Fruit fly (Drosophila melanogaster) whole organism, embryonic: Measurements from ENCODE around the gene CG17127.

Experiments
- BEAF-32 ChIP-seq: fragments of 200-800 bp; sonication (Bioruptor generic); optimal IDR thresholded peaks from 3 replicates; lab custom pipeline; 2017; ENCODE audit warnings: missing biosample characterization, missing genetic modification characterization, mild to moderate bottlenecking, moderate library complexity, missing genetic modification reagents
- Bgb ChIP-seq: fragments of 200-800 bp; sonication (Bioruptor generic); IDR thresholded peaks from 2 replicates; pipeline ENCODE4 v1.3.6; 2022; ENCODE audit warnings: missing biosample characterization, missing genetic modification characterization; ENCODE audit not compliant: partially characterized antibody
- CG10366 ChIP-seq: fragments of 200-800 bp; sonication (Bioruptor generic); IDR thresholded peaks from 2 replicates; pipeline ENCODE4 v1.3.6; 2022; ENCODE audit warnings: missing biosample characterization, missing genetic modification characterization
- CG10431 ChIP-seq: fragments of 200-800 bp; sonication (Bioruptor generic); optimal IDR thresholded peaks from 3 replicates; lab custom pipeline; 2018; ENCODE audit warnings: missing biosample characterization, mild to moderate bottlenecking, missing genetic modification characterization
- CG10565 ChIP-seq: fragments of 200-800 bp; sonication (Bioruptor generic); optimal IDR thresholded peaks from 3 replicates; lab custom pipeline; 2016; ENCODE audit warnings: missing biosample characterization, mild to moderate bottlenecking, missing genetic modification characterization
- CG11723 ChIP-seq: fragments of 200-800 bp; sonication (Bioruptor generic); optimal IDR thresholded peaks from 2 replicates; lab custom pipeline; 2017; ENCODE audit warnings: missing biosample characterization, mild to moderate bottlenecking, missing genetic modification characterization
- CG12769 ChIP-seq: fragments of 200-800 bp; sonication (Bioruptor generic); optimal IDR thresholded peaks from 2 replicates; lab custom pipeline; 2019; ENCODE audit warnings: missing biosample characterization, mild to moderate bottlenecking, missing genetic modification characterization, moderate library complexity
- CG15073 ChIP-seq: fragments of 200-800 bp; sonication (Bioruptor generic); optimal IDR thresholded peaks from 2 replicates; lab custom pipeline; 2016; ENCODE audit warnings: missing biosample characterization, missing genetic modification characterization
- CG15514 ChIP-seq: fragments of 200-800 bp; sonication (Bioruptor generic); optimal IDR thresholded peaks from 3 replicates; lab custom pipeline; 2017; ENCODE audit warnings: missing biosample characterization, missing genetic modification characterization, mild to moderate bottlenecking, moderate library complexity, missing genetic modification reagents
- CG1603 ChIP-seq: fragments of 200-800 bp; sonication (Bioruptor generic); optimal IDR thresholded peaks from 2 replicates; lab custom pipeline; 2019; ENCODE audit warnings: missing biosample characterization, mild to moderate bottlenecking, missing genetic modification characterization, moderate library complexity
- CG1792 ChIP-seq: fragments of 200-800 bp; sonication (Bioruptor generic); optimal IDR thresholded peaks from 2 replicates; lab custom pipeline; 2016; ENCODE audit warnings: missing biosample characterization, missing genetic modification characterization
- CG18011 ChIP-seq: fragments of 200-800 bp; sonication (Bioruptor generic); optimal IDR thresholded peaks from 2 replicates; lab custom pipeline; 2017; ENCODE audit warnings: missing biosample characterization, missing genetic modification characterization, mild to moderate bottlenecking, moderate library complexity, missing genotype
- CG32772 ChIP-seq: fragments of 200-800 bp; sonication (Bioruptor generic); IDR thresholded peaks from 2 replicates; pipeline ENCODE4 v1.3.6; 2022; ENCODE audit warnings: missing biosample characterization, missing genetic modification characterization
- CG3726 ChIP-seq: fragments of 200-800 bp; sonication (Bioruptor generic); IDR thresholded peaks from 3 replicates; pipeline ENCODE4, ENCODE4 v1.3.6; 2022; ENCODE audit warnings: missing biosample characterization, missing genetic modification characterization
- CG4282 ChIP-seq: fragments of 200-800 bp; sonication (Bioruptor generic); optimal IDR thresholded peaks from 2 replicates; lab custom pipeline; 2016; ENCODE audit warnings: missing biosample characterization, missing genetic modification characterization
- CG5953 ChIP-seq: fragments of 200-800 bp; sonication (Bioruptor generic); IDR thresholded peaks from 2 replicates; pipeline ENCODE4 v1.3.6; 2022; ENCODE audit warnings: missing biosample characterization, missing genetic modification characterization
- CG6813 ChIP-seq: fragments of 200-800 bp; sonication (Bioruptor generic); optimal IDR thresholded peaks from 2 replicates; lab custom pipeline; 2017; ENCODE audit warnings: missing biosample characterization, missing genetic modification characterization, mild to moderate bottlenecking, moderate library complexity, missing genetic modification reagents
- CG6854 ChIP-seq: fragments of 200-800 bp; sonication (Bioruptor generic); optimal IDR thresholded peaks from 3 replicates; lab custom pipeline; 2017; ENCODE audit warnings: missing biosample characterization, mild to moderate bottlenecking, missing genetic modification characterization
- CG7271 ChIP-seq: fragments of 200-800 bp; sonication (Bioruptor generic); optimal IDR thresholded peaks from 2 replicates; lab custom pipeline; 2018; ENCODE audit warnings: missing biosample characterization, mild to moderate bottlenecking, missing genetic modification characterization, moderate library complexity
- CG7963 ChIP-seq: fragments of 200-800 bp; sonication (Bioruptor generic); IDR thresholded peaks from 3 replicates; pipeline ENCODE4 v1.3.6; 2022; ENCODE audit warnings: missing biosample characterization, missing genetic modification characterization; ENCODE audit not compliant: partially characterized antibody
- CG7987 ChIP-seq: fragments of 200-800 bp; sonication (Bioruptor generic); optimal IDR thresholded peaks from 2 replicates; lab custom pipeline; 2018; ENCODE audit warnings: missing biosample characterization, mild to moderate bottlenecking, missing genetic modification characterization, moderate library complexity
- CG8281 ChIP-seq: fragments of 200-800 bp; sonication (Bioruptor generic); optimal IDR thresholded peaks from 2 replicates; lab custom pipeline; 2018; ENCODE audit warnings: missing biosample characterization, mild to moderate bottlenecking, missing genetic modification characterization, moderate library complexity
- CG8359 ChIP-seq: fragments of 200-800 bp; sonication (Bioruptor generic); optimal IDR thresholded peaks from 2 replicates; lab custom pipeline; 2017; ENCODE audit warnings: missing biosample characterization, mild to moderate bottlenecking, missing genetic modification characterization, borderline replicate concordance
- CG8944 ChIP-seq: fragments of 200-800 bp; sonication (Bioruptor generic); optimal IDR thresholded peaks from 3 replicates; lab custom pipeline; 2016; ENCODE audit warnings: missing biosample characterization, missing genetic modification characterization
- Deaf1 ChIP-seq: fragments of 200-800 bp; optimal IDR thresholded peaks from 3 replicates; lab custom pipeline; 2019; ENCODE audit warnings: missing biosample characterization, mild to moderate bottlenecking, missing genetic modification characterization, moderate library complexity
- Dek ChIP-seq: fragments of 200-800 bp; sonication (Bioruptor generic); optimal IDR thresholded peaks from 3 replicates; lab custom pipeline; 2019; ENCODE audit warnings: missing biosample characterization, mild to moderate bottlenecking, missing genetic modification characterization, moderate library complexity
- Gug ChIP-seq: fragments of 200-800 bp; sonication (Bioruptor generic); IDR thresholded peaks from 4 replicates; pipeline ENCODE4 v1.3.6; 2022; ENCODE audit warnings: missing biosample characterization, missing genetic modification characterization
- Hand ChIP-seq: fragments of 200-800 bp; sonication (Bioruptor generic); optimal IDR thresholded peaks from 2 replicates; lab custom pipeline; 2017; ENCODE audit warnings: mild to moderate bottlenecking, missing biosample characterization, missing genetic modification reagents, missing genetic modification characterization
- HmgZ ChIP-seq: fragments of 200-800 bp; sonication (Bioruptor generic); optimal IDR thresholded peaks from 2 replicates; lab custom pipeline; 2018; ENCODE audit warnings: missing biosample characterization, mild to moderate bottlenecking, missing genetic modification characterization
- Pdp1 ChIP-seq, 2 experiments: fragments of 200-800 bp; sonication (Bioruptor generic); optimal IDR thresholded peaks; 3 replicates each; lab custom pipeline; 2016; ENCODE audit warnings: missing biosample characterization in 2 of 2, missing genetic modification characterization in 2 of 2, mild to moderate bottlenecking in 1 of 2, moderate library complexity in 1 of 2
- Rx ChIP-seq: fragments of 200-800 bp; sonication (Bioruptor generic); IDR thresholded peaks from 2 replicates; pipeline ENCODE4 v1.3.6; 2022; ENCODE audit warnings: missing biosample characterization, missing genetic modification characterization
- Ssrp ChIP-seq: fragments of 200-800 bp; sonication (Bioruptor generic); optimal IDR thresholded peaks from 2 replicates; lab custom pipeline; 2018; ENCODE audit warnings: missing biosample characterization, mild to moderate bottlenecking, missing genetic modification characterization, moderate library complexity
- ab ChIP-seq: fragments of 200-800 bp; sonication (Bioruptor generic); optimal IDR thresholded peaks from 2 replicates; lab custom pipeline; 2016; ENCODE audit warnings: missing biosample characterization, missing genetic modification characterization
- az2 ChIP-seq: fragments of 200-800 bp; sonication (Bioruptor generic); optimal IDR thresholded peaks from 3 replicates; lab custom pipeline; 2016; ENCODE audit warnings: missing biosample characterization, missing genetic modification characterization
- bbx ChIP-seq: fragments of 200-800 bp; sonication (Bioruptor generic); IDR thresholded peaks from 2 replicates; pipeline ENCODE4 v1.3.6; 2022; ENCODE audit warnings: missing biosample characterization, missing genetic modification characterization; ENCODE audit not compliant: partially characterized antibody
- gfzf ChIP-seq: fragments of 200-800 bp; sonication (Bioruptor generic); optimal IDR thresholded peaks from 2 replicates; lab custom pipeline; 2016; ENCODE audit warnings: missing biosample characterization, mild to moderate bottlenecking, missing genetic modification characterization, moderate library complexity
- inv ChIP-seq: fragments of 200-800 bp; sonication (Bioruptor generic); IDR thresholded peaks from 2 replicates; pipeline ENCODE4 v1.3.6; 2022; ENCODE audit warnings: missing biosample characterization, missing genetic modification characterization; ENCODE audit not compliant: partially characterized antibody
- lilli ChIP-seq: fragments of 200-800 bp; sonication (Bioruptor generic); optimal IDR thresholded peaks from 3 replicates; lab custom pipeline; 2016; ENCODE audit warnings: missing biosample characterization, missing genetic modification characterization
- mam ChIP-seq: fragments of 200-800 bp; sonication (Bioruptor generic); optimal IDR thresholded peaks from 3 replicates; lab custom pipeline; 2016; ENCODE audit warnings: missing biosample characterization, missing genetic modification characterization
- mld ChIP-seq: fragments of 200-800 bp; sonication (Bioruptor generic); IDR thresholded peaks from 3 replicates; pipeline ENCODE4 v1.3.6; 2022; ENCODE audit warnings: missing biosample characterization, missing genetic modification characterization; ENCODE audit not compliant: partially characterized antibody
- nmo ChIP-seq: fragments of 200-800 bp; sonication (Bioruptor generic); optimal IDR thresholded peaks from 2 replicates; lab custom pipeline; 2018; ENCODE audit warnings: missing biosample characterization, mild to moderate bottlenecking, missing genetic modification characterization, moderate library complexity
- pfk ChIP-seq: fragments of 200-800 bp; sonication (Bioruptor generic); optimal IDR thresholded peaks from 2 replicates; lab custom pipeline; 2018; ENCODE audit warnings: missing biosample characterization, mild to moderate bottlenecking, missing genetic modification characterization, moderate library complexity
- sqz ChIP-seq: fragments of 200-800 bp; sonication (Bioruptor generic); optimal IDR thresholded peaks from 3 replicates; lab custom pipeline; 2018; ENCODE audit warnings: missing biosample characterization, mild to moderate bottlenecking, missing genetic modification characterization
- sr ChIP-seq: fragments of 200-800 bp; sonication (Bioruptor generic); IDR thresholded peaks from 3 replicates; pipeline ENCODE4 v1.3.6; 2022; ENCODE audit warnings: missing biosample characterization, missing genetic modification characterization
- stc ChIP-seq: fragments of 200-800 bp; sonication (Bioruptor generic); IDR thresholded peaks from 2 replicates; pipeline ENCODE4 v1.3.6; 2022; ENCODE audit warnings: missing biosample characterization, missing genetic modification characterization
- tin ChIP-seq: fragments of 200-800 bp; sonication (Bioruptor generic); optimal IDR thresholded peaks from 3 replicates; lab custom pipeline; 2016; ENCODE audit warnings: missing biosample characterization, missing genetic modification characterization
- tna ChIP-seq: fragments of 200-800 bp; sonication (Bioruptor generic); IDR thresholded peaks from 2 replicates; pipeline ENCODE4 v1.3.6; 2022; ENCODE audit warnings: missing biosample characterization, missing genetic modification characterization; ENCODE audit not compliant: partially characterized antibody
- trem ChIP-seq: fragments of 200-800 bp; optimal IDR thresholded peaks from 3 replicates; lab custom pipeline; 2019; ENCODE audit warnings: missing biosample characterization, mild to moderate bottlenecking, missing genetic modification characterization, moderate library complexity
- ttk ChIP-seq: fragments of 200-800 bp; sonication (Bioruptor generic); IDR thresholded peaks from 2 replicates; pipeline ENCODE4 v2.1.2; 2022; ENCODE audit warnings: missing biosample characterization, missing genetic modification characterization
- zfh1 ChIP-seq: fragments of 200-800 bp; sonication (Bioruptor generic); IDR thresholded peaks from 3 replicates; pipeline ENCODE4 v1.3.6; 2022; ENCODE audit warnings: missing biosample characterization, missing genetic modification characterization

CG17127 gene

dm6 chr2L:10735923-10736322, 34.7 kb upstream of the CG17127 start, which contains the start of gene Nup107 (continued):
- TF ChIP-seq CG3726 (GFP tag; lab: Robert Waterston, UW) (no peak), BEAF-32 (GFP tag; lab: Kevin White, UChicago) (peak; percentile 40), CG18011 (GFP tag; lab: Kevin White, UChicago) (no peak), stc (GFP tag; lab: Robert Waterston, UW) (no peak), Hand (no peak), CG10431 (GFP tag; lab: Kevin White, UChicago) (no peak), CG12769 (no peak), sqz (GFP tag; lab: Kevin White, UChicago) (no peak), gfzf (peak; percentile 87), mld (no peak), CG15073 (no peak), nmo (GFP tag; lab: Kevin White, UChicago) (peak; percentile 52), bbx (no peak), CG15514 (peak; percentile 49), Rx (GFP tag; lab: Robert Waterston, UW) (no peak), Deaf1 (tag; lab: Kevin White, UChicago) (no peak), ab (no peak), pfk (GFP tag; lab: Kevin White, UChicago) (no peak), ttk (GFP tag; lab: Robert Waterston, UW) (no peak), CG4282 (GFP tag; lab: Kevin White, UChicago) (no peak), tin (GFP tag; lab: Kevin White, UChicago) (no peak), CG1603 (peak; percentile 81), inv (GFP tag; lab: Robert Waterston, UW) (no peak), CG7987 (no peak), lilli (GFP tag; lab: Kevin White, UChicago) (peak; percentile 21), CG8281 (tag; lab: Kevin White, UChicago) (no peak), CG6813 (no peak), sr (GFP tag; lab: Robert Waterston, UW) (no peak), Gug (GFP tag; lab: Robert Waterston, UW) (no peak), tna (GFP tag; lab: Robert Waterston, UW) (no peak), CG7271 (tag; lab: Kevin White, UChicago) (no peak), HmgZ (tag; lab: Kevin White, UChicago) (peak; percentile 27), Dek (no peak), Ssrp (tag; lab: Kevin White, UChicago) (no peak), az2 (GFP tag; lab: Kevin White, UChicago) (no peak), trem (tag; lab: Kevin White, UChicago) (peak; percentile 36), mam (GFP tag; lab: Kevin White, UChicago) (peak; percentile 45), CG10366 (no peak; the same call in 1 of the 2 replicates), CG6854 (GFP tag; lab: Kevin White, UChicago) (no peak), zfh1 (GFP tag; lab: Robert Waterston, UW) (no peak), CG7963 (no peak), CG11723 (GFP tag; lab: Kevin White, UChicago) (no peak), CG8359 (GFP tag; lab: Kevin White, UChicago) (no peak), Pdp1 (GFP tag; optimal IDR thresholded peaks at IDR 0.05; lab: Kevin White, UChicago) (peak in 1 of 2 experiments; percentile 52), CG1792 (no peak), CG8944 (no peak), Bgb (no peak), CG5953 (GFP tag; lab: Robert Waterston, UW) (no peak), CG32772 (no peak), CG10565 (no peak)
